Worm (Caenorhabditis elegans): ENCODE results near the gene C10E2.1.
A peak's percentile ranks its signal among the peaks of the same experiment; 100 is the strongest.

Gene C10E2.1

ce11 chrX:16796826-16797225, 34.2 kb downstream of the C10E2.1 start (continued):
- peak; percentile 53 for TF ChIP-seq F13H6.1 (tag; optimal IDR thresholded peaks at IDR 0.05)
- peak; percentile 6 for TF ChIP-seq pat-9 (tag; optimal IDR thresholded peaks at IDR 0.05)
- no peak for TF ChIP-seq lim-6 (tag; optimal IDR thresholded peaks at IDR 0.05)
- TF ChIP-seq syd-9 (tag; optimal IDR thresholded peaks at IDR 0.05): no peak
- no peak for TF ChIP-seq ttx-3 (tag; optimal IDR thresholded peaks at IDR 0.05)
- TF ChIP-seq gmeb-2 (tag; optimal IDR thresholded peaks at IDR 0.05): no peak
- TF ChIP-seq mec-3 (tag; optimal IDR thresholded peaks at IDR 0.05; ENCODE audit: borderline replicate concordance): no peak
- peak; percentile 37 for TF ChIP-seq che-1 (tag; optimal IDR thresholded peaks at IDR 0.05)
- TF ChIP-seq ceh-30 (tag; optimal IDR thresholded peaks at IDR 0.05): peak; percentile 14
- TF ChIP-seq C38D4.7 (GFP tag; optimal IDR thresholded peaks at IDR 0.05): no peak
- TF ChIP-seq ahr-1 (tag; optimal IDR thresholded peaks at IDR 0.05): no peak
- TF ChIP-seq ceh-18 (tag; optimal IDR thresholded peaks at IDR 0.05): peak; percentile 92
- TF ChIP-seq pag-3 (tag; optimal IDR thresholded peaks at IDR 0.05; ENCODE audit: borderline replicate concordance): no peak
- no peak for TF ChIP-seq ceh-22 (tag; optimal IDR thresholded peaks at IDR 0.05)
- no peak for TF ChIP-seq ceh-2 (tag; optimal IDR thresholded peaks at IDR 0.05)
- no peak for TF ChIP-seq C08G9.2 (tag; optimal IDR thresholded peaks at IDR 0.05)
- peak; percentile 66 for TF ChIP-seq sdc-2 (tag; optimal IDR thresholded peaks at IDR 0.05)
- peak; percentile 5 for TF ChIP-seq ets-4 (tag; optimal IDR thresholded peaks at IDR 0.05)
- peak; percentile 41 for TF ChIP-seq ref-2 (tag; optimal IDR thresholded peaks at IDR 0.05)
- peak; percentile 68 for TF ChIP-seq tbx-2 (tag; optimal IDR thresholded peaks at IDR 0.05)
- no peak for TF ChIP-seq unc-86 (tag; optimal IDR thresholded peaks at IDR 0.05)
- no peak for TF ChIP-seq unc-3 (GFP tag; conservative IDR thresholded peaks at IDR 0.05)
- TF ChIP-seq unc-3 (tag; optimal IDR thresholded peaks at IDR 0.05): no peak
- TF ChIP-seq nhr-232 (tag; optimal IDR thresholded peaks at IDR 0.05): no peak
- peak; percentile 17 for TF ChIP-seq madf-2 (tag; optimal IDR thresholded peaks at IDR 0.05)
- no peak for TF ChIP-seq sox-4 (tag; optimal IDR thresholded peaks at IDR 0.05)
- peak; percentile 88 for TF ChIP-seq hlh-30 (tag; optimal IDR thresholded peaks at IDR 0.05; ENCODE audit: insufficient read depth)
- TF ChIP-seq elt-4 (tag; optimal IDR thresholded peaks at IDR 0.05): no peak
- TF ChIP-seq K02D7.2 (tag; optimal IDR thresholded peaks at IDR 0.05): no peak
- TF ChIP-seq K09A11.1 (tag; optimal IDR thresholded peaks at IDR 0.05; ENCODE audit: insufficient read depth): no peak
- no peak for TF ChIP-seq elt-2 (tag; optimal IDR thresholded peaks at IDR 0.05)
- TF ChIP-seq hlh-8 (tag; optimal IDR thresholded peaks at IDR 0.05): no peak
- no peak for TF ChIP-seq T23F11.4 (GFP tag; optimal IDR thresholded peaks at IDR 0.05)
- no peak for TF ChIP-seq eyg-1 (tag; optimal IDR thresholded peaks at IDR 0.05)
- peak; percentile 83 for TF ChIP-seq unc-42 (tag; optimal IDR thresholded peaks at IDR 0.05)
- TF ChIP-seq fax-1 (tag; optimal IDR thresholded peaks at IDR 0.05): no peak
- TF ChIP-seq ceh-48 (tag; optimal IDR thresholded peaks at IDR 0.05): no peak
- no peak for TF ChIP-seq pros-1 (tag; optimal IDR thresholded peaks at IDR 0.05)
- no peak for TF ChIP-seq lin-11 (tag; optimal IDR thresholded peaks at IDR 0.05)

ce11 chrX:16798621-16799020, 36.0 kb downstream of the C10E2.1 start:
- TF ChIP-seq K09A11.1 (tag; optimal IDR thresholded peaks at IDR 0.05; ENCODE audit: insufficient read depth) (no peak), C08G9.2 (tag; optimal IDR thresholded peaks at IDR 0.05) (no peak), ceh-48 (tag; optimal IDR thresholded peaks at IDR 0.05) (no peak)

ce11 chrX:16799065-16799663, 36.5 kb downstream of the C10E2.1 start:
- TF ChIP-seq ceh-30 (tag; optimal IDR thresholded peaks at IDR 0.05): no peak
- TF ChIP-seq fax-1 (tag; optimal IDR thresholded peaks at IDR 0.05): no peak
- peak; percentile 17 for TF ChIP-seq ceh-34 (tag; optimal IDR thresholded peaks at IDR 0.05)
- TF ChIP-seq sox-2 (GFP tag; IDR thresholded peaks at IDR 0.05): no peak
- no peak for TF ChIP-seq rnt-1 (tag; optimal IDR thresholded peaks at IDR 0.05)
- no peak for TF ChIP-seq ceh-19 (GFP tag; optimal IDR thresholded peaks at IDR 0.05)
- peak; percentile 42 for TF ChIP-seq ref-2 (tag; optimal IDR thresholded peaks at IDR 0.05)
- TF ChIP-seq unc-86 (tag; optimal IDR thresholded peaks at IDR 0.05): no peak
- TF ChIP-seq ceh-31 (tag; optimal IDR thresholded peaks at IDR 0.05): peak; percentile 63
- TF ChIP-seq pros-1 (tag; optimal IDR thresholded peaks at IDR 0.05): peak; percentile 29
- TF ChIP-seq fkh-10 (GFP tag; optimal IDR thresholded peaks at IDR 0.05): no peak
- TF ChIP-seq pha-2 (tag; optimal IDR thresholded peaks at IDR 0.05): no peak
- TF ChIP-seq ahr-1 (tag; optimal IDR thresholded peaks at IDR 0.05): no peak
- peak; percentile 60 for TF ChIP-seq sdc-2 (tag; optimal IDR thresholded peaks at IDR 0.05)
- TF ChIP-seq hlh-13 (GFP tag; optimal IDR thresholded peaks at IDR 0.05): no peak
- no peak for TF ChIP-seq npax-4 (tag; optimal IDR thresholded peaks at IDR 0.05)
- no peak for TF ChIP-seq pax-1 (tag; optimal IDR thresholded peaks at IDR 0.05)
- no peak for TF ChIP-seq ceh-14 (tag; optimal IDR thresholded peaks at IDR 0.05)
- no peak for TF ChIP-seq ceh-22 (tag; optimal IDR thresholded peaks at IDR 0.05)
- TF ChIP-seq ceh-6 (GFP tag; optimal IDR thresholded peaks at IDR 0.05): no peak
